Worm (Caenorhabditis elegans) whole organism, L2 larva: ENCODE measurements around the gene sru-25.

Source experiments
- dmd-4 ChIP-seq: sonication (generic microtip); optimal IDR thresholded peaks from 2 replicates; lab custom pipeline; 2017; ENCODE audit warnings: missing biosample characterization, missing genetic modification characterization
- mdl-1 ChIP-seq, 2 experiments: fragments of 150-350 bp in 1 of 2; sonication (generic microtip) in 1 of 2; optimal IDR thresholded peaks; 2 replicates each; lab custom pipeline; 2017; ENCODE audit warnings: missing biosample characterization in 2 of 2, missing genetic modification characterization in 2 of 2
- nhr-129 ChIP-seq: fragments of 150-350 bp; optimal IDR thresholded peaks from 2 replicates; lab custom pipeline; 2014; ENCODE audit warnings: missing biosample characterization, missing genetic modification characterization
- nhr-25 ChIP-seq: fragments of 150-350 bp; sonication (generic microtip); optimal IDR thresholded peaks from 3 replicates; lab custom pipeline; 2014; ENCODE audit warnings: missing biosample characterization, missing genetic modification characterization
- snpc-4 ChIP-seq: fragments of 150-350 bp; optimal IDR thresholded peaks from 2 replicates; lab custom pipeline; 2014; ENCODE audit warnings: missing biosample characterization, missing genetic modification characterization
- ztf-11 ChIP-seq: sonication (generic microtip); optimal IDR thresholded peaks from 2 replicates; lab custom pipeline; 2017; ENCODE audit warnings: missing biosample characterization, missing genetic modification characterization

- TF ChIP-seq snpc-4, result no peak
- no peak for TF ChIP-seq mdl-1 (tag; optimal IDR thresholded peaks at IDR 0.05; lab: Kevin White, UChicago)
- TF ChIP-seq nhr-25 (tag; lab: Kevin White, UChicago), result no peak
- TF ChIP-seq nhr-129, result no peak
- TF ChIP-seq dmd-4, result no peak
- TF ChIP-seq ztf-11 (tag; lab: Kevin White, UChicago), result no peak
Measured at ce11 chrV:694625-695024, 20.5 kb upstream of the sru-25 start, which contains the start of gene srj-53.
